Fruit fly (Drosophila melanogaster): ENCODE results near the gene Lar.

- TF ChIP-seq vri (GFP tag; optimal IDR thresholded peaks at IDR 0.05) (no peak), salr (GFP tag; optimal IDR thresholded peaks at IDR 0.05) (no peak), eg (GFP tag; IDR thresholded peaks at IDR 0.05) (no peak), CG16779 (tag; optimal IDR thresholded peaks at IDR 0.05) (no peak), CG34406 (GFP tag; optimal IDR thresholded peaks at IDR 0.05) (no peak), Sox102F (GFP tag; optimal IDR thresholded peaks at IDR 0.05) (no peak), Gug (GFP tag; IDR thresholded peaks at IDR 0.05) (no peak)
Observed at dm6 chr2L:19540307-19540706, 46.1 kb upstream of the Lar start, which contains the start of gene CG13081.
